Worm (Caenorhabditis elegans) whole organism, early embryonic: ENCODE data around the gene F59B10.5.

Experiments used
- B0310.2 ChIP-seq: sonication (generic microtip); optimal IDR thresholded peaks from 2 replicates; lab custom pipeline; 2016; ENCODE audit warnings: mild to moderate bottlenecking, missing genetic modification characterization, missing compliant biosample characterization
- F13C5.2 ChIP-seq: sonication (generic microtip); optimal IDR thresholded peaks from 2 replicates; lab custom pipeline; 2017; ENCODE audit warnings: mild to moderate bottlenecking, missing genetic modification characterization, inconsistent platforms, missing compliant biosample characterization
- aly-1 ChIP-seq: sonication (generic microtip); optimal IDR thresholded peaks from 2 replicates; lab custom pipeline; 2016; ENCODE audit warnings: missing genetic modification characterization, missing compliant biosample characterization
- ama-1 ChIP-seq: fragments of 150-350 bp; optimal IDR thresholded peaks from 2 replicates; lab custom pipeline; 2014
- ceh-13 ChIP-seq: fragments of 200-800 bp; sonication (Bioruptor generic); optimal IDR thresholded peaks from 2 replicates; lab custom pipeline; 2018; ENCODE audit warnings: mild to moderate bottlenecking, missing genetic modification characterization, missing compliant biosample characterization
- ceh-36 ChIP-seq: sonication (generic microtip); optimal IDR thresholded peaks from 2 replicates; lab custom pipeline; 2016; ENCODE audit warnings: missing genetic modification characterization, inconsistent platforms, missing compliant biosample characterization
- ets-7 ChIP-seq: sonication (generic microtip); optimal IDR thresholded peaks from 2 replicates; lab custom pipeline; 2016; ENCODE audit warnings: missing genotype, missing genetic modification characterization, missing compliant biosample characterization
- flt-1 ChIP-seq: fragments of 200-800 bp; sonication (Bioruptor generic); IDR thresholded peaks from 2 replicates; pipeline ENCODE4 v1.3.6; 2022; ENCODE audit warnings: missing genetic modification characterization, missing compliant biosample characterization
- hmbx-1 ChIP-seq: sonication (generic microtip); optimal IDR thresholded peaks from 2 replicates; lab custom pipeline; 2016; ENCODE audit warnings: mild to moderate bottlenecking, missing genetic modification characterization, missing compliant biosample characterization
- hmg-4 ChIP-seq: fragments of 200-800 bp; sonication (Bioruptor generic); optimal IDR thresholded peaks from 2 replicates; lab custom pipeline; 2018; ENCODE audit warnings: mild to moderate bottlenecking, missing genetic modification characterization, missing compliant biosample characterization
- hnd-1 ChIP-seq: sonication (generic microtip); optimal IDR thresholded peaks from 2 replicates; lab custom pipeline; 2016; ENCODE audit warnings: missing genetic modification characterization, missing compliant biosample characterization
- pes-1 ChIP-seq: fragments of 200-800 bp; sonication (Bioruptor generic); IDR thresholded peaks from 2 replicates; pipeline ENCODE4 v1.3.6; 2022; ENCODE audit warnings: missing genetic modification reagents, missing genetic modification characterization, missing compliant biosample characterization
- scrt-1 ChIP-seq: fragments of 200-800 bp; sonication (Bioruptor generic); IDR thresholded peaks from 2 replicates; pipeline ENCODE4 v1.3.6; 2022; ENCODE audit warnings: missing genetic modification characterization, missing compliant biosample characterization
- sea-1 ChIP-seq: fragments of 200-800 bp; sonication (Bioruptor generic); conservative IDR thresholded peaks from 2 replicates; pipeline ENCODE4 v1.3.6; 2022; ENCODE audit warnings: missing genetic modification characterization, missing compliant biosample characterization
- tbx-11 ChIP-seq: fragments of 200-800 bp; sonication (Bioruptor generic); IDR thresholded peaks from 2 replicates; pipeline ENCODE4 v1.3.6; 2022; ENCODE audit warnings: missing genetic modification characterization, missing compliant biosample characterization
- tbx-37 ChIP-seq: fragments of 200-800 bp; sonication (Bioruptor generic); conservative IDR thresholded peaks from 2 replicates; pipeline ENCODE4 v1.3.6; 2022; ENCODE audit warnings: missing genetic modification reagents, missing genetic modification characterization, missing compliant biosample characterization
- tra-4 ChIP-seq: sonication (generic microtip); optimal IDR thresholded peaks from 2 replicates; lab custom pipeline; 2017; ENCODE audit warnings: missing genetic modification characterization, missing compliant biosample characterization

The F59B10.5 gene

ce11 chrII:10554046-10554399, 30.5 kb upstream of the F59B10.5 start:
- TF ChIP-seq pes-1 (GFP tag; lab: Robert Waterston, UW) (no peak), hmg-4 (no peak), sea-1 (GFP tag; lab: Robert Waterston, UW) (no peak), flt-1 (GFP tag; lab: Robert Waterston, UW) (no peak), hnd-1 (tag; lab: Kevin White, UChicago) (no peak), hmbx-1 (tag; lab: Kevin White, UChicago) (no peak), scrt-1 (no peak), tbx-11 (no peak), ets-7 (tag; lab: Kevin White, UChicago) (no peak), ama-1 (lab: Kevin White, UChicago) (no peak), ceh-13 (GFP tag; lab: Kevin White, UChicago) (no peak), B0310.2 (tag; lab: Kevin White, UChicago) (no peak), tra-4 (tag; lab: Kevin White, UChicago) (no peak), ceh-36 (tag; lab: Kevin White, UChicago) (no peak), F13C5.2 (tag; lab: Kevin White, UChicago) (no peak)

DNA sequence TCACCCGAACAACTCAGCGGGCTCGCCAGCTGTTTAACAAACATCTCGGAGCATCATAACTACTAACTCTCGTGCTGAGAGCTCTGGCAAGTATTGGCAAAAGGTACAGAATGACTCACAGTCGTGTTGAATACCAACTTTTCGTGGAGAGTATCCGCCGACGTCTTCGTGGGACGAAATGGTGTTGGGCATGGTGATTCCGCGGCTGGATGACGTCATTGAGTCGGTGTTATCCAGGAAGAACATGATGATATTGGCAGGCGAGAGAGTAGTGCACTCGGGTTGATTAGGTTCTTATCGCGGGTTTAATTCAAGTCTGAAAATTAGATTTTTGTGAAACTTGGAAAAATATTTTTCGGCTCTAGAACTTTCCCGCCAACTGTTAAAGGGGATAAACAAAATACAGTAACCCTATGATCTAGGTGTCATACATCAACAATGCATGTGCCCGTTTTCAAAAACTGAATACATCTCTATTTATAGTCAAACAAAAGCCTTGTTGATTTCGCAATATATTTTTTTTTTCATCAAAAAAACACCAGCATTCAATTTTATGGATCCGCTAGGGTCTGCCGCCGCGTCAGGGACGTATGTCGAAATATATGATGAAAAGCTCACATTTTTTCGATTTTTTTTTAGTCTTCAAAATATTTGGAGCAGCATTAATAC, 30.0 kb upstream of the F59B10.5 start:
- TF ChIP-seq hmbx-1 (tag; lab: Kevin White, UChicago) (no peak), hmg-4 (no peak), F13C5.2 (tag; lab: Kevin White, UChicago) (no peak), ets-7 (tag; lab: Kevin White, UChicago) (no peak), aly-1 (tag; lab: Kevin White, UChicago) (no peak), pes-1 (GFP tag; lab: Robert Waterston, UW) (no peak), scrt-1 (no peak), B0310.2 (tag; lab: Kevin White, UChicago) (no peak), tbx-37 (GFP tag; lab: Robert Waterston, UW) (no peak), ceh-13 (GFP tag; lab: Kevin White, UChicago) (no peak), tra-4 (tag; lab: Kevin White, UChicago) (no peak), ceh-36 (tag; lab: Kevin White, UChicago) (no peak), tbx-11 (no peak), ama-1 (lab: Kevin White, UChicago) (no peak)

DNA sequence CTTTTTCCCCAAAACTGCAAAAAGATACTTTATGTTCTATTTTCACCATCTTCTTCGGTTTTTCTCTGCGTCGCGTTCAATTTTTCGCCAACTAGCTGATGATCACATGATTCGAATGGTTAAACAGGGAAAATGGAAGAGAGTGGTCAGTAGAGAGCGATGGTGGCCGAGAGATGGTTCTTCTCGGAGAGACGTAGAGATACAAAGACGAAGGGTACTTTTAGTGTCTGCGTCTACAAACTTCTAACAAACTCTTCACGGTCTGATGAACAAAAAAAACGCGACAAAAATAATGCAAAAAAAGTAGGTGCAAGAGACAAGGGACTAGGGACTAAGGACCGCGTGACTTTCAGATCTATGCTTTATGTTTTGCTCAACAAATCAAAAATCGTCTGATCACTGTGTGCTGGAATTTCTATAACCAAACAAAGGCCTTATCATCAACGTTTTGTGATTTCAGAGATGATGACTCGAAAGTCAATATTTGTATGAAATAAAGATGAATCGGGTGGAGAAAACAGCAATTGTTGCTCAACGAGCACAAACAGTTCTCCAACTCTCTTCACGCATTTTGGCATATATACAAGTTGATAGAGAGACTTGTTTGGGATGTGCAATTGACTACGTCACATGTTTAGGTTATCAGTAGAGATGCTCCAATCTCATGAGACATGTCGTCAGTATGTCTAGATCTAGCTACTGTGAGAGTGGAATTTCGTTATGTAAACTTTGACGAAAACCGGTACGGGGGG, 28.7 kb upstream of the F59B10.5 start:
- no peak for TF ChIP-seq hmbx-1 (tag; lab: Kevin White, UChicago)
- TF ChIP-seq ets-7 (tag; lab: Kevin White, UChicago), result no peak
- TF ChIP-seq pes-1 (GFP tag; lab: Robert Waterston, UW), result no peak
- no peak for TF ChIP-seq ama-1 (lab: Kevin White, UChicago)
- no peak for TF ChIP-seq sea-1 (GFP tag; lab: Robert Waterston, UW)

- no peak for TF ChIP-seq ceh-13 (GFP tag; lab: Kevin White, UChicago)
- TF ChIP-seq pes-1 (GFP tag; lab: Robert Waterston, UW), result no peak
- TF ChIP-seq aly-1 (tag; lab: Kevin White, UChicago), result no peak
Observed at ce11 chrII:10550872-10551647, 27.6 kb upstream of the F59B10.5 start.

- no peak for TF ChIP-seq hmbx-1 (tag; lab: Kevin White, UChicago)
- TF ChIP-seq ets-7 (tag; lab: Kevin White, UChicago), result no peak
Observed at ce11 chrII:10550173-10550572, 26.7 kb upstream of the F59B10.5 start.

- TF ChIP-seq hmg-4 (peak; percentile 61), ama-1 (lab: Kevin White, UChicago) (peak; percentile 28), flt-1 (GFP tag; lab: Robert Waterston, UW) (peak; percentile 54), ets-7 (tag; lab: Kevin White, UChicago) (no peak), F13C5.2 (tag; lab: Kevin White, UChicago) (peak; percentile 56), scrt-1 (peak; percentile 59; the same call in 1 of the 2 replicates)
Observed at ce11 chrII:10548778-10549671, 25.5 kb upstream of the F59B10.5 start.
